Worm (Caenorhabditis elegans) whole organism, midembryonic: ENCODE measurements around the gene arf-6.
A peak's percentile ranks its signal among the peaks of the same experiment; 100 is the strongest.

Source experiments
- T22C8.4 ChIP-seq: fragments of 200-800 bp; sonication (Bioruptor generic); IDR thresholded peaks from 2 replicates; pipeline ENCODE4 v1.3.6; 2022; ENCODE audit warnings: missing genetic modification characterization, missing compliant biosample characterization
- cog-1 ChIP-seq: sonication (generic microtip); optimal IDR thresholded peaks from 2 replicates; lab custom pipeline; 2016; ENCODE audit warnings: missing genetic modification characterization, missing compliant biosample characterization
- flt-1 ChIP-seq: fragments of 200-800 bp; sonication (Bioruptor generic); IDR thresholded peaks from 2 replicates; pipeline ENCODE4 v1.3.6; 2022; ENCODE audit warnings: missing genetic modification characterization, missing compliant biosample characterization
- klf-2 ChIP-seq: fragments of 200-800 bp; sonication (Bioruptor generic); conservative IDR thresholded peaks from 2 replicates; pipeline ENCODE4 v1.3.6; 2022; ENCODE audit warnings: missing genetic modification reagents, missing genetic modification characterization, missing compliant biosample characterization
- med-1 ChIP-seq: sonication (generic microtip); optimal IDR thresholded peaks from 2 replicates; lab custom pipeline; 2017; ENCODE audit warnings: missing genetic modification characterization, mild to moderate bottlenecking, missing compliant biosample characterization, antibody characterized with exemption, missing genetic modification reagents; ENCODE audit not compliant: insufficient read depth
- ztf-23 ChIP-seq: fragments of 200-800 bp; sonication (Bioruptor generic); IDR thresholded peaks from 2 replicates; pipeline ENCODE4 v1.3.6; 2022; ENCODE audit warnings: missing genetic modification reagents, missing genetic modification characterization, missing compliant biosample characterization

arf-6 gene

ce11 chrIV:16988397-16988796 lies 41.5 kb downstream of the arf-6 start, which contains the start of gene nccd-1:
TSS of gene nccd-1 (plus strand) at chrIV:16988697.
- TF ChIP-seq ztf-23 (GFP tag; lab: Robert Waterston, UW), result no peak
- TF ChIP-seq klf-2 (GFP tag; lab: Robert Waterston, UW), result no peak
- no peak for TF ChIP-seq med-1 (GFP tag; lab: Kevin White, UChicago)

- TF ChIP-seq flt-1 (GFP tag; lab: Robert Waterston, UW), result no peak
- peak; percentile 28 for TF ChIP-seq cog-1 (tag; lab: Kevin White, UChicago)
- TF ChIP-seq T22C8.4 (GFP tag; lab: Robert Waterston, UW), result peak; percentile 48; the same call in 1 of the 2 replicates
Measured at ce11 chrIV:16995425-16995824, 48.5 kb downstream of the arf-6 start, which contains the start of gene rom-4. TSS of gene rom-4 (plus strand) at chrIV:16995822.
